Worm (Caenorhabditis elegans): ENCODE measurements around the gene herd-1.

DNA sequence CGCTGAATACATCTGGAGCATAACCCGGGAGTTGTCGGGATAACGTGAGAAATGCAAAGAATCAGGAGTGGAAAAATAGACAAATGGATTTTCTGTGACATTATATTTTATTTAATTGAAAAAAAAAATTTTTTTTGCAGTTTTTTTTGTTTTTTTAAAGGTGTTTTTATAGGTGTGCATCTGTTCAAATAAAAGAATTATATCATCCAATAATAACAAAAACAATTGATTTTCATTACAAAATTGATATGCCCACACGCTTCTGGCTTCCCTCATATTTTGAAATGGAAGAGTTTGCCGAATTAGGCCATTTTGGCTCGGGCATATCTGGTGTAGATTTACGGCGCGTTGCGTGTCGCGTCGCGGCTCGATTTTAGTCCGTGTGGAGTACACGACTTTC, 4.4 kb upstream of the herd-1 start, which contains the start of gene Y49E10.25:
- TF ChIP-seq ceh-82 (tag; optimal IDR thresholded peaks at IDR 0.05) (no peak), ama-1 (optimal IDR thresholded peaks at IDR 0.05) (no peak), lin-13 (GFP tag; optimal IDR thresholded peaks at IDR 0.05) (no peak)

Data from whole organism, L4 larva.